Worm (Caenorhabditis elegans) whole organism, late embryonic: ENCODE results near the gene F53H4.3.

ENCODE experiments used
- ama-1 ChIP-seq: fragments of 150-350 bp; optimal IDR thresholded peaks from 2 replicates; lab custom pipeline; 2014
- ets-4 ChIP-seq: sonication (generic microtip); optimal IDR thresholded peaks from 2 replicates; lab custom pipeline; 2016; ENCODE audit warnings: missing genetic modification characterization, missing compliant biosample characterization
- nfya-1 ChIP-seq: sonication (generic microtip); optimal IDR thresholded peaks from 2 replicates; lab custom pipeline; 2017; ENCODE audit warnings: missing genetic modification characterization, mild to moderate bottlenecking, missing compliant biosample characterization, antibody characterized with exemption, moderate library complexity
- pax-1 ChIP-seq: fragments of 150-350 bp; optimal IDR thresholded peaks from 2 replicates; lab custom pipeline; 2014; ENCODE audit warnings: missing biosample characterization, missing genetic modification characterization
- pha-4 ChIP-seq: fragments of 150-350 bp; optimal IDR thresholded peaks from 2 replicates; lab custom pipeline; 2018; ENCODE audit warnings: missing biosample characterization, missing genetic modification reagents, missing genetic modification characterization
- syd-9 ChIP-seq: sonication (generic microtip); optimal IDR thresholded peaks from 2 replicates; lab custom pipeline; 2016; ENCODE audit warnings: mild to moderate bottlenecking, missing genetic modification characterization, moderate library complexity, missing compliant biosample characterization

ce11 chrX:15881027-15881426 is 6.4 kb downstream of the F53H4.3 start:
- no peak for TF ChIP-seq ets-4
- TF ChIP-seq ama-1 (lab: Kevin White, UChicago) = no peak
- no peak for TF ChIP-seq syd-9
- no peak for TF ChIP-seq nfya-1 (tag; lab: Kevin White, UChicago)
- TF ChIP-seq pha-4 (tag; lab: Kevin White, UChicago) = no peak
- TF ChIP-seq pax-1 (tag; lab: Kevin White, UChicago) = no peak
